ENCODE assay signal across 6 fruit fly cellular contexts in the genomic region with DNA sequence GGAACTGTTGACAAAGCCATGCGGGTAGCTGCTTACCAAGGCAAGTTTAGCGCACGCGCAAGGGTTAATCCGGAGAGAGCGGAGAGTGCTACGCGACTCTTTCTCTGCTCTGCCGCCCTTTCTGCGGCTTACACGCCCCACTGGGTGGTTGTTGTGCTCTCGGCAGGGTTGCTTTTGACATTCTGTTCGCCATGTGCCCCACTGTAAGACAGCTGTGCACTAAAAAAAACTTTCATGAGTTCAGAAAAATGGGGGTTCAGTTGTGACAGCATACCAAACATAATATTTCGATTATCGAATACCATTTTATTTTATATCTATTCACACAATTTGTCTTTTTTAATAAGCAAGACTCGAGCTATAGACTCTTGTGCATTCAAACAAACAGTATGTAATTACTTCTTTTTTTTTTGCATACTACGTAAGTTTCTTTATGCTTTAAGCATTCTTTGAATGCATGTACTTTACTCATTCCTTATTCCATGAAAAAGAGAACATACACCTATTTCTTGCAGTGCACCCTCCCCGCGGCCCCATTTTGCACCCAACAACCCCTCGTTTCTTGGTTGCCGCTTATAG.
TF ChIP-seq lines count a peak whose summit lies in the region.

No protein-coding gene starts in this region.

- TF ChIP-seq CTCF in whole organism, embryonic (GFP tag; optimal IDR thresholded peaks at IDR 0.05; lab: Kevin White, UChicago): no peak

TF ChIP-seq in whole organism, 6 proteins besides CTCF, POLR2A, EP300 and RAD21:
- TF ChIP-seq psq (optimal IDR thresholded peaks at IDR 0.05; lab: Kevin White, UChicago): no peak
- peak; percentile 28 for TF ChIP-seq Dll (optimal IDR thresholded peaks at IDR 0.05; lab: Kevin White, UChicago)

TF ChIP-seq in whole organism, adult, 20 proteins besides CTCF, POLR2A, EP300 and RAD21 (continues in another document):
- TF ChIP-seq Clk (GFP tag; optimal IDR thresholded peaks at IDR 0.05; lab: Kevin White, UChicago) (peak; percentile 7), cnc (optimal IDR thresholded peaks at IDR 0.05; lab: Kevin White, UChicago) (no peak), cic (GFP tag; optimal IDR thresholded peaks at IDR 0.05; lab: Kevin White, UChicago) (no peak), pad (GFP tag; optimal IDR thresholded peaks at IDR 0.05; lab: Kevin White, UChicago) (peak; percentile 2), Mnt (GFP tag; optimal IDR thresholded peaks at IDR 0.05; lab: Kevin White, UChicago) (no peak), CG7101 (tag; optimal IDR thresholded peaks at IDR 0.05; lab: Kevin White, UChicago) (no peak), kay (GFP tag; lab: Kevin White, UChicago; ENCODE audit: borderline replicate concordance) (no peak), CG33017 (tag; optimal IDR thresholded peaks at IDR 0.05; lab: Kevin White, UChicago) (peak; percentile 26), toe (GFP tag; optimal IDR thresholded peaks at IDR 0.05; lab: Kevin White, UChicago) (peak; percentile 53), tj (GFP tag; optimal IDR thresholded peaks at IDR 0.05; lab: Kevin White, UChicago) (no peak), ovo (GFP tag; optimal IDR thresholded peaks at IDR 0.05; lab: Kevin White, UChicago) (no peak), CG11617 (GFP tag; optimal IDR thresholded peaks at IDR 0.05; lab: Kevin White, UChicago) (peak; percentile 49), Crg-1 (GFP tag; optimal IDR thresholded peaks at IDR 0.05; lab: Kevin White, UChicago) (no peak), CG14711 (tag; optimal IDR thresholded peaks at IDR 0.05; lab: Kevin White, UChicago) (no peak), Hr96 (GFP tag; optimal IDR thresholded peaks at IDR 0.05; lab: Kevin White, UChicago) (peak; percentile 19), CG7045 (GFP tag; optimal IDR thresholded peaks at IDR 0.05; lab: Kevin White, UChicago) (peak; percentile 63), CG5204 (GFP tag; optimal IDR thresholded peaks at IDR 0.05; lab: Kevin White, UChicago) (peak; percentile 59)

TF ChIP-seq in whole organism, embryonic, 481 proteins besides CTCF, POLR2A, EP300 and RAD21 (continues in another document):
- TF ChIP-seq CG2678 (tag; optimal IDR thresholded peaks at IDR 0.05; lab: Kevin White, UChicago): peak; percentile 81
- TF ChIP-seq CG3838 (GFP tag; optimal IDR thresholded peaks at IDR 0.05; lab: Kevin White, UChicago): no peak
- no peak for TF ChIP-seq crol (GFP tag; IDR thresholded peaks at IDR 0.05; lab: Robert Waterston, UW)
- TF ChIP-seq dm (GFP tag; optimal IDR thresholded peaks at IDR 0.05; lab: Kevin White, UChicago): no peak
- TF ChIP-seq Deaf1 (tag; optimal IDR thresholded peaks at IDR 0.05; lab: Kevin White, UChicago): peak; percentile 6
- 0 out of 2 replicates have a peak, but pooled peaks have one; percentile 35 for TF ChIP-seq CG14441 (GFP tag; IDR thresholded peaks at IDR 0.05; lab: Robert Waterston, UW)
- TF ChIP-seq CG11085 (GFP tag; IDR thresholded peaks at IDR 0.05; lab: Robert Waterston, UW): no peak
- TF ChIP-seq trh (GFP tag; optimal IDR thresholded peaks at IDR 0.05; lab: Kevin White, UChicago): no peak
- peak; percentile 8 for TF ChIP-seq tin (GFP tag; optimal IDR thresholded peaks at IDR 0.05; lab: Kevin White, UChicago)
- peak; percentile 45 for TF ChIP-seq CG6813 (GFP tag; optimal IDR thresholded peaks at IDR 0.05; lab: Kevin White, UChicago)
- TF ChIP-seq CG3726 (GFP tag; IDR thresholded peaks at IDR 0.05; lab: Robert Waterston, UW): no peak
- peak; percentile 40 for TF ChIP-seq ATbp (GFP tag; optimal IDR thresholded peaks at IDR 0.05; lab: Kevin White, UChicago)
- TF ChIP-seq pho (GFP tag; optimal IDR thresholded peaks at IDR 0.05; lab: Kevin White, UChicago): peak; percentile 32
- TF ChIP-seq al (GFP tag; IDR thresholded peaks at IDR 0.05; lab: Robert Waterston, UW): no peak
- TF ChIP-seq Hey (tag; optimal IDR thresholded peaks at IDR 0.05; lab: Kevin White, UChicago): no peak
- TF ChIP-seq twi (tag; optimal IDR thresholded peaks at IDR 0.05; lab: Kevin White, UChicago): no peak
- 0 out of 2 replicates have a peak, but pooled peaks have one; percentile 33 for TF ChIP-seq lmd (GFP tag; IDR thresholded peaks at IDR 0.05; lab: Robert Waterston, UW)

TF ChIP-seq in whole organism, prepupa, 60 proteins besides CTCF, POLR2A, EP300 and RAD21 (continues in another document):
- TF ChIP-seq Eip78C (GFP tag; lab: Kevin White, UChicago) (peak; percentile 71), CG6163 (GFP tag; IDR thresholded peaks at IDR 0.05; lab: Robert Waterston, UW) (no peak), Sox102F (GFP tag; optimal IDR thresholded peaks at IDR 0.05; lab: Kevin White, UChicago) (peak; percentile 24), Lpt (GFP tag; optimal IDR thresholded peaks at IDR 0.05; lab: Kevin White, UChicago) (no peak), pdm3 (GFP tag; optimal IDR thresholded peaks at IDR 0.05; lab: Kevin White, UChicago) (peak; percentile 24), CG16779 (tag; optimal IDR thresholded peaks at IDR 0.05; lab: Kevin White, UChicago) (no peak), topi (GFP tag; optimal IDR thresholded peaks at IDR 0.05; lab: Kevin White, UChicago) (peak; percentile 37), CG8119 (GFP tag; IDR thresholded peaks at IDR 0.05; lab: Robert Waterston, UW) (0 out of 3 replicates have a peak, but pooled peaks have one; percentile 20), Smox (GFP tag; optimal IDR thresholded peaks at IDR 0.05; lab: Kevin White, UChicago) (peak; percentile 11), CG6792 (GFP tag; optimal IDR thresholded peaks at IDR 0.05; lab: Kevin White, UChicago) (no peak), CG15336 (GFP tag; IDR thresholded peaks at IDR 0.05; lab: Robert Waterston, UW) (0 out of 2 replicates have a peak, but pooled peaks have one; percentile 17), Hr4 (GFP tag; optimal IDR thresholded peaks at IDR 0.05; lab: Kevin White, UChicago) (peak; percentile 43), Sox15 (GFP tag; optimal IDR thresholded peaks at IDR 0.05; lab: Kevin White, UChicago) (no peak), achi (GFP tag; optimal IDR thresholded peaks at IDR 0.05; lab: Kevin White, UChicago) (peak; percentile 42), acj6 (GFP tag; optimal IDR thresholded peaks at IDR 0.05; lab: Kevin White, UChicago) (peak; percentile 14), Ets21C (GFP tag; optimal IDR thresholded peaks at IDR 0.05; lab: Kevin White, UChicago) (no peak), ss (GFP tag; optimal IDR thresholded peaks at IDR 0.05; lab: Kevin White, UChicago) (peak in 1 of 2 experiments; percentile 42)

TF ChIP-seq in whole organism, pupa, 21 proteins besides CTCF, POLR2A, EP300 and RAD21 (continues in another document):
- TF ChIP-seq CG15710 (tag; optimal IDR thresholded peaks at IDR 0.05; lab: Kevin White, UChicago): peak; percentile 44
- no peak for TF ChIP-seq EcR (GFP tag; optimal IDR thresholded peaks at IDR 0.05; lab: Kevin White, UChicago)
- TF ChIP-seq CG12605 (GFP tag; IDR thresholded peaks at IDR 0.05; lab: Robert Waterston, UW): no peak
- peak; percentile 24 for TF ChIP-seq CG8301 (tag; optimal IDR thresholded peaks at IDR 0.05; lab: Kevin White, UChicago)
- TF ChIP-seq CG34367 (tag; optimal IDR thresholded peaks at IDR 0.05; lab: Kevin White, UChicago): peak; percentile 4
- TF ChIP-seq CG10348 (GFP tag; IDR thresholded peaks at IDR 0.05; lab: Robert Waterston, UW): no peak
- 0 out of 2 replicates have a peak, but pooled peaks have one; percentile 16 for TF ChIP-seq rn (GFP tag; IDR thresholded peaks at IDR 0.05; lab: Robert Waterston, UW)
- TF ChIP-seq Snoo (tag; optimal IDR thresholded peaks at IDR 0.05; lab: Kevin White, UChicago): no peak
- no peak for TF ChIP-seq gl (tag; optimal IDR thresholded peaks at IDR 0.05; lab: Kevin White, UChicago)
- TF ChIP-seq D1 (tag; optimal IDR thresholded peaks at IDR 0.05; lab: Kevin White, UChicago): no peak
- peak; percentile 23 for TF ChIP-seq Pif1A (GFP tag; optimal IDR thresholded peaks at IDR 0.05; lab: Kevin White, UChicago)
- TF ChIP-seq CG14655 (GFP tag; optimal IDR thresholded peaks at IDR 0.05; lab: Kevin White, UChicago): peak; percentile 49
- no peak for TF ChIP-seq Ets98B (GFP tag; IDR thresholded peaks at IDR 0.05; lab: Robert Waterston, UW)
- no peak for TF ChIP-seq Pif1B (GFP tag; optimal IDR thresholded peaks at IDR 0.05; lab: Kevin White, UChicago)
- TF ChIP-seq fd96Ca (GFP tag; IDR thresholded peaks at IDR 0.05; lab: Robert Waterston, UW): no peak
- no peak for TF ChIP-seq CG32121 (GFP tag; IDR thresholded peaks at IDR 0.05; lab: Robert Waterston, UW)
- TF ChIP-seq CG9948 (tag; optimal IDR thresholded peaks at IDR 0.05; lab: Kevin White, UChicago): peak; percentile 19
- peak; percentile 62 for TF ChIP-seq CG8159 (tag; optimal IDR thresholded peaks at IDR 0.05; lab: Kevin White, UChicago)
- TF ChIP-seq CG13204 (GFP tag; optimal IDR thresholded peaks at IDR 0.05; lab: Kevin White, UChicago): no peak

TF ChIP-seq in whole organism, wandering third instar larva, 38 proteins besides CTCF, POLR2A, EP300 and RAD21:
- TF ChIP-seq fru (GFP tag; optimal IDR thresholded peaks at IDR 0.05; lab: Kevin White, UChicago) (peak; percentile 20), Sp1 (GFP tag; optimal IDR thresholded peaks at IDR 0.05; lab: Kevin White, UChicago) (peak; percentile 26), foxo (GFP tag; optimal IDR thresholded peaks at IDR 0.05; lab: Kevin White, UChicago) (peak in 1 of 2 experiments; percentile 32), br (GFP tag; optimal IDR thresholded peaks at IDR 0.05; lab: Kevin White, UChicago) (no peak), lola (GFP tag; optimal IDR thresholded peaks at IDR 0.05; lab: Kevin White, UChicago) (no peak)
